Fruit fly (Drosophila melanogaster): ENCODE results near the gene Or65c.

DNA sequence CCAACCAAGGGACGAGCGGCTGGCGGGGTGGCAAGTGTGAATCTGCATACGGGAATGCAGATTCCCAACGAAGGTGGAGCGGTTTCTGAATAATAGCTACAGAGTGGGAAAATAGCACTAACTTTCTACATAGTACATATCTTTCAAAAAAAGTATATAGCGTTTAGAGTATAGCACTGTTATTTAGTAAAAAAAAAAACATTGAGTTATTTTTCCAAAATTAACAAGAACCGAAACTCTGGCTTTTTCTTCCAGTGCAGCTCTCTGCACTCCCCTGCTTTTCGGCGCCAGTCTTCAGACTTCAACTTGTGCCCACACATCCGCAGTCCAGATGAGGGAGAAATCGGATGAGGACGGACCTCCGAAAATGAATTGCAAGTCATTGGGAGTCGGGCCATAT, 44.0 kb downstream of the Or65c start:
- TF ChIP-seq psq (optimal IDR thresholded peaks at IDR 0.05), result no peak
- TF ChIP-seq Sin3A (optimal IDR thresholded peaks at IDR 0.05), result no peak
- no peak for TF ChIP-seq h (optimal IDR thresholded peaks at IDR 0.05)
- no peak for TF ChIP-seq insv (optimal IDR thresholded peaks at IDR 0.05)
- TF ChIP-seq ttk (optimal IDR thresholded peaks at IDR 0.05), result no peak
- TF ChIP-seq Myc (optimal IDR thresholded peaks at IDR 0.05), result no peak
